Worm (Caenorhabditis elegans) whole organism, L1 larva: ENCODE results near the gene ptr-22.

ENCODE experiments used
- F16B12.6 ChIP-seq: fragments of 150-350 bp; optimal IDR thresholded peaks from 2 replicates; lab custom pipeline; 2014; ENCODE audit warnings: missing biosample characterization, missing genetic modification characterization
- aha-1 ChIP-seq: fragments of 150-350 bp; optimal IDR thresholded peaks from 2 replicates; lab custom pipeline; 2014; ENCODE audit warnings: missing biosample characterization, missing genetic modification characterization
- ama-1 ChIP-seq: fragments of 150-350 bp; optimal IDR thresholded peaks from 2 replicates; lab custom pipeline; 2014
- blmp-1 ChIP-seq: fragments of 150-350 bp; optimal IDR thresholded peaks from 2 replicates; lab custom pipeline; 2014; ENCODE audit warnings: missing biosample characterization, missing genetic modification characterization
- ceh-82 ChIP-seq, 3 experiments: fragments of 150-350 bp in 1 of 3; sonication (generic microtip) in 2 of 3; optimal IDR thresholded peaks; 2 replicates each; lab custom pipeline; 2014 to 2017; ENCODE audit warnings: missing biosample characterization in 3 of 3, missing genetic modification characterization in 3 of 3
- ceh-88 ChIP-seq: fragments of 200-800 bp; sonication (Bioruptor generic); IDR thresholded peaks from 2 replicates; pipeline ENCODE4 v1.3.6; 2022; ENCODE audit warnings: missing genetic modification characterization, missing compliant biosample characterization
- ceh-90 ChIP-seq: sonication (generic microtip); optimal IDR thresholded peaks from 2 replicates; lab custom pipeline; 2016; ENCODE audit warnings: missing genetic modification characterization, missing compliant biosample characterization
- ces-1 ChIP-seq: fragments of 150-350 bp; optimal IDR thresholded peaks from 2 replicates; lab custom pipeline; 2014; ENCODE audit warnings: missing biosample characterization, missing genetic modification reagents, missing genetic modification characterization
- egl-13 ChIP-seq: sonication (generic microtip); optimal IDR thresholded peaks from 2 replicates; lab custom pipeline; 2016; ENCODE audit warnings: missing genotype, missing genetic modification reagents, missing genetic modification characterization, missing compliant biosample characterization
- elt-3 ChIP-seq, 6 experiments: fragments of 150-350 bp in 1 of 6; sonication (generic microtip); optimal IDR thresholded peaks; 2 replicates each; lab custom pipeline; 2017 to 2018; ENCODE audit warnings: missing biosample characterization in 6 of 6, missing genetic modification characterization in 6 of 6, inconsistent platforms in 1 of 6
- fkh-4 ChIP-seq: sonication (generic microtip); optimal IDR thresholded peaks from 2 replicates; lab custom pipeline; 2016; ENCODE audit warnings: missing compliant biosample characterization, missing genetic modification characterization, borderline replicate concordance
- grh-1 ChIP-seq: fragments of 200-800 bp; sonication (Bioruptor generic); IDR thresholded peaks from 2 replicates; pipeline ENCODE4 v1.3.6; 2022; ENCODE audit warnings: missing genetic modification reagents, missing genetic modification characterization, missing compliant biosample characterization
- hlh-4 ChIP-seq: sonication (generic microtip); optimal IDR thresholded peaks from 2 replicates; lab custom pipeline; 2016; ENCODE audit warnings: mild to moderate bottlenecking, missing genetic modification characterization, missing compliant biosample characterization
- hpl-2 ChIP-seq: fragments of 150-350 bp; optimal IDR thresholded peaks from 2 replicates; lab custom pipeline; 2014; ENCODE audit warnings: missing biosample characterization, missing genetic modification reagents, missing genetic modification characterization
- lin-13 ChIP-seq: fragments of 150-350 bp; optimal IDR thresholded peaks from 2 replicates; lab custom pipeline; 2014; ENCODE audit warnings: missing biosample characterization, missing genetic modification reagents, missing genetic modification characterization
- lin-14 ChIP-seq: fragments of 200-800 bp; sonication (Bioruptor generic); optimal IDR thresholded peaks from 2 replicates; lab custom pipeline; 2018; ENCODE audit warnings: mild to moderate bottlenecking, missing genetic modification characterization, moderate library complexity, missing compliant biosample characterization
- lin-15B ChIP-seq: fragments of 150-350 bp; sonication (generic microtip); optimal IDR thresholded peaks from 3 replicates; lab custom pipeline; 2014; ENCODE audit warnings: missing biosample characterization, missing genetic modification characterization
- lin-35 ChIP-seq, 2 experiments: fragments of 150-350 bp; optimal IDR thresholded peaks; 2 replicates each; lab custom pipeline; 2014; ENCODE audit warnings: missing biosample characterization in 2 of 2, missing genetic modification characterization in 2 of 2, missing genetic modification reagents in 2 of 2
- lin-39 ChIP-seq: fragments of 150-350 bp; optimal IDR thresholded peaks from 2 replicates; lab custom pipeline; 2014; ENCODE audit warnings: missing biosample characterization, missing genetic modification reagents, missing genetic modification characterization
- lsy-2 ChIP-seq, 2 experiments: fragments of 150-350 bp; optimal IDR thresholded peaks; 2 replicates each; lab custom pipeline; 2014; ENCODE audit warnings: missing biosample characterization in 2 of 2, missing genetic modification characterization in 2 of 2
- mab-9 ChIP-seq: fragments of 200-800 bp; sonication (Bioruptor generic); IDR thresholded peaks from 2 replicates; pipeline ENCODE4 v1.3.6; 2022; ENCODE audit warnings: missing genetic modification reagents, missing genetic modification characterization, missing compliant biosample characterization
- nhr-12 ChIP-seq: sonication (generic microtip); optimal IDR thresholded peaks from 2 replicates; lab custom pipeline; 2017; ENCODE audit warnings: missing biosample characterization, missing genetic modification characterization
- nhr-20 ChIP-seq: sonication (generic microtip); optimal IDR thresholded peaks from 2 replicates; lab custom pipeline; 2016; ENCODE audit warnings: mild to moderate bottlenecking, missing genetic modification characterization, missing compliant biosample characterization
- nhr-237 ChIP-seq: fragments of 150-350 bp; optimal IDR thresholded peaks from 2 replicates; lab custom pipeline; 2014; ENCODE audit warnings: missing biosample characterization, missing genetic modification characterization
- nhr-71 ChIP-seq: sonication (generic microtip); optimal IDR thresholded peaks from 2 replicates; lab custom pipeline; 2016; ENCODE audit warnings: mild to moderate bottlenecking, missing genetic modification characterization, moderate library complexity, missing compliant biosample characterization
- nhr-76 ChIP-seq: sonication (generic microtip); optimal IDR thresholded peaks from 2 replicates; lab custom pipeline; 2017; ENCODE audit warnings: missing biosample characterization, missing genetic modification characterization
- nhr-84 ChIP-seq: sonication (generic microtip); optimal IDR thresholded peaks from 2 replicates; lab custom pipeline; 2017; ENCODE audit warnings: missing biosample characterization, missing genetic modification characterization
- nhr-85 ChIP-seq: sonication (generic microtip); peaks from one replicate; lab custom pipeline; 2016; ENCODE audit warnings: missing genetic modification characterization, inconsistent platforms, missing compliant biosample characterization
- nhr-90 ChIP-seq: sonication (generic microtip); optimal IDR thresholded peaks from 2 replicates; lab custom pipeline; 2016; ENCODE audit warnings: mild to moderate bottlenecking, missing genetic modification characterization, missing compliant biosample characterization; ENCODE audit not compliant: poor library complexity
- pag-3 ChIP-seq: sonication (generic microtip); optimal IDR thresholded peaks from 2 replicates; lab custom pipeline; 2017; ENCODE audit warnings: missing genetic modification characterization, mild to moderate bottlenecking, missing compliant biosample characterization, antibody characterized with exemption, borderline replicate concordance; ENCODE audit not compliant: insufficient read depth
- pax-3 ChIP-seq: fragments of 200-800 bp; sonication (Bioruptor generic); optimal IDR thresholded peaks from 2 replicates; lab custom pipeline; 2018; ENCODE audit warnings: mild to moderate bottlenecking, missing genetic modification characterization, moderate library complexity, missing compliant biosample characterization
- rnt-1 ChIP-seq: sonication (generic microtip); optimal IDR thresholded peaks from 2 replicates; lab custom pipeline; 2016; ENCODE audit warnings: mild to moderate bottlenecking, missing genetic modification characterization, moderate library complexity, missing compliant biosample characterization
- snu-23 ChIP-seq: sonication (generic microtip); optimal IDR thresholded peaks from 2 replicates; lab custom pipeline; 2016; ENCODE audit warnings: missing genetic modification characterization, missing compliant biosample characterization
- sox-4 ChIP-seq: sonication (generic microtip); optimal IDR thresholded peaks from 2 replicates; lab custom pipeline; 2016; ENCODE audit warnings: missing genetic modification characterization, missing compliant biosample characterization
- sup-37 ChIP-seq: fragments of 200-800 bp; sonication (Bioruptor generic); optimal IDR thresholded peaks from 2 replicates; lab custom pipeline; 2018; ENCODE audit warnings: mild to moderate bottlenecking, missing genetic modification characterization, missing compliant biosample characterization
- tbx-2 ChIP-seq: sonication (generic microtip); optimal IDR thresholded peaks from 2 replicates; lab custom pipeline; 2016; ENCODE audit warnings: missing genetic modification characterization, missing compliant biosample characterization
- unc-130 ChIP-seq: fragments of 150-350 bp; optimal IDR thresholded peaks from 2 replicates; lab custom pipeline; 2017; ENCODE audit warnings: missing biosample characterization, missing genetic modification characterization, inconsistent platforms
- unc-30 ChIP-seq: sonication (generic microtip); optimal IDR thresholded peaks from 2 replicates; lab custom pipeline; 2017; ENCODE audit warnings: missing biosample characterization, missing genetic modification characterization
- unc-62 ChIP-seq: fragments of 150-350 bp; optimal IDR thresholded peaks from 2 replicates; lab custom pipeline; 2014; ENCODE audit warnings: missing biosample characterization, missing genetic modification reagents, missing genetic modification characterization
- unc-86 ChIP-seq: sonication (generic microtip); optimal IDR thresholded peaks from 2 replicates; lab custom pipeline; 2016; ENCODE audit warnings: missing genetic modification characterization, missing compliant biosample characterization
- vab-15 ChIP-seq: sonication (generic microtip); optimal IDR thresholded peaks from 2 replicates; lab custom pipeline; 2017; ENCODE audit warnings: missing genotype, mild to moderate bottlenecking, missing genetic modification characterization, missing compliant biosample characterization
- zag-1 ChIP-seq: fragments of 150-350 bp; optimal IDR thresholded peaks from 2 replicates; lab custom pipeline; 2014; ENCODE audit warnings: missing biosample characterization, missing genetic modification characterization
- zip-4 ChIP-seq: fragments of 200-800 bp; sonication (Bioruptor generic); optimal IDR thresholded peaks from 2 replicates; lab custom pipeline; 2018; ENCODE audit warnings: mild to moderate bottlenecking, missing genetic modification characterization, moderate library complexity, missing compliant biosample characterization
- ztf-11 ChIP-seq, 2 experiments: sonication (generic microtip); optimal IDR thresholded peaks; 2 replicates each; lab custom pipeline; 2016 to 2017; ENCODE audit warnings: missing genetic modification characterization in 2 of 2, missing biosample characterization in 1 of 2, missing compliant biosample characterization in 1 of 2

ptr-22 gene

DNA sequence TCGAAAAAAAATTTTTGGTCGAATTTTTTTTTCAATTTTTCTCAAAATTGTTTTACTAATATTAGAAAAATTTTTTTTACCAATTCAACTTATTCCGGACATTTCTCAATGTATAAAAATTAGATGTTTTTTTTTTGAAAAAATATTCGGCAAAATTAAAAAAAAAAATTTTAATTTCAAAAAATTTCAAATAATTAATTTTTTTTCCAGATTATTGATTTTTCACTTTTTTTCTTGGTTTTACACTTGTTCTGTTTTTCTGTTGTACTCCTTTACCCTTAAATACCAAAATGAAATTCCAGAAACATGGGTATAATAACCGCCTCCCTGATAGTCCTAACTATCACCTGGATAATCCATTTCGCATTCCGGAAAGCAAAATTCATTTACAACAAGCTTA is 19.4 kb downstream of the ptr-22 start, which contains the start of gene cyp-42A1:
cyp-42A1 (plus strand) TSS at position 301 of the 400 bp plus-strand sequence.
- no peak for TF ChIP-seq sup-37 (GFP tag; lab: Kevin White, UChicago)
- TF ChIP-seq vab-15 (tag; lab: Kevin White, UChicago): no peak
- no peak for TF ChIP-seq hlh-4 (tag; lab: Kevin White, UChicago)
- no peak for TF ChIP-seq sox-4 (tag; lab: Kevin White, UChicago)
- TF ChIP-seq ceh-90 (tag; lab: Kevin White, UChicago): no peak
- no peak for TF ChIP-seq nhr-237 (tag; lab: Kevin White, UChicago)
- no peak for TF ChIP-seq lin-15B (tag; lab: Kevin White, UChicago)

DNA sequence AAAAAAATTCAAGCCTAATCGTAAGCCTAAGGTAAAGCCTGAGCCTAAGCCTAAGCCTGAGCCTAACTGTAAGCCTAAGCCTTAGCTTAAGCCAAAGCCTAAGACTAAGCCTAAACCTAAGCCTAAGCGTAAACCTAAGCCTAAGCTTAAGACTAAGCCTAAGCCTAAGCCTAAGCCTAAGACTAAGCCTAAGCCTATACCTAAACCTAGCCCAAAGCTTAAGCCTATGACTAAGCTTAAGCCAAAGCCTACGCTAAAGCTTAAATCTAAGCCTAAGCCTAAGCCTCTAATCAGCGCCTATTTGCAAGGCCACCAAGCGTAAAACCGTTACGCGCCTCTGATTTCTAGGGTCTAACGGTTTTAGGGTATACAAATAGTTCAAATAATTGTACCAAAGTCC is 21.5 kb downstream of the ptr-22 start:
- TF ChIP-seq nhr-237 (tag; lab: Kevin White, UChicago) (no peak), sox-4 (tag; lab: Kevin White, UChicago) (no peak), nhr-12 (no peak), mab-9 (no peak), lin-14 (GFP tag; lab: Kevin White, UChicago) (no peak), lsy-2 (tag; optimal IDR thresholded peaks at IDR 0.05; lab: Kevin White, UChicago) (no peak), zip-4 (GFP tag; lab: Kevin White, UChicago) (no peak)

ce11 chrV:18907519-18907918 is 23.7 kb downstream of the ptr-22 start:
- TF ChIP-seq snu-23 (GFP tag; lab: Kevin White, UChicago) (no peak), fkh-4 (no peak), nhr-84 (no peak), blmp-1 (tag; lab: Kevin White, UChicago) (peak; percentile 55)
- TF ChIP-seq, all 84 proteins: peak for 1

DNA sequence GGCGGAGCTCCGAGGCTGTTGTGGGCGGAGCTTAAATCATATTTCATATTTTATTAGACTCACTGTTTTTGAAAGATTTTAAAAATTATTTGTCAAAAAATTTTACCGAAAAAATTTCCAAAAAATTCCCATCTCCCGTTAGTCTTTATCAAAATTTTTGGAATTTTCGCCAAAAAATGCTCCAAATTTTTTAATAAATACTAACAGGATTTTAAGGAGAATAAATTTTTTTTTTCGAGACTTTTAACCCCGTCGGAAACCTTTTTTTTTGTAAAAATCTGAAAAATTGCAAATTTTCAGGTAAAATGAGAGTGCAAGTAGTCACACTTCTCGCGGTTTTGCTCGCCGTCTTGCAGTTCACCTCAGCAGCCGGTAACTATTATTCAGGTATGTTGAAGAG is 27.7 kb downstream of the ptr-22 start, which contains the start of gene mihp-2:
mihp-2 (plus strand) TSS at position 301 of the 400 bp plus-strand sequence.
- TF ChIP-seq unc-130 (tag; lab: Kevin White, UChicago) (no peak), elt-3 (tag; optimal IDR thresholded peaks at IDR 0.05; lab: Kevin White, UChicago) (no peak), mab-9 (no peak), lin-13 (GFP tag; lab: Kevin White, UChicago) (no peak), zag-1 (tag; lab: Kevin White, UChicago) (no peak), lin-35 (GFP tag; optimal IDR thresholded peaks at IDR 0.05; lab: Kevin White, UChicago) (no peak)

DNA sequence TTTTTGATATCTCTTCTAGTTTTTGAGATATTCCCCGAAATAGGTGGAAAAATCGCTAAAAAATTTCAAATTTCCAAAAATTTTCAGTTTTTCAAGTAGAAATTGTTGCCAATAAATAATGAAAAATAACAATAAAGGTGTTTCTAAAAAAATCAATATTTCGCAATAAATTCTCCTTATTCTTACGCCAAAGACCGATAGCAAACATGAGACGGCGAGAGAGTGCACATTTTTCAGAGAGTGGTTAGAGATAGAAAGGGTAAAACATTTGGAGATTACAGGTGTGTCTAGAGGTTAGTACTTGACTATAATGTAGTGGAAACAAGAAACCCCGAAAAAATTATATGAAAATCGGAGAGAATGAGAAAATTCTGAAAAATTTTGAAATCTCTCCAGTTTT is 29.6 kb downstream of the ptr-22 start:
- TF ChIP-seq pag-3 (tag; lab: Kevin White, UChicago) (no peak), unc-86 (no peak), rnt-1 (no peak), nhr-90 (tag; lab: Kevin White, UChicago) (peak; percentile 22), ztf-11 (tag; optimal IDR thresholded peaks at IDR 0.05; lab: Kevin White, UChicago) (no peak), mab-9 (no peak), nhr-85 (no peak), lin-39 (tag; lab: Kevin White, UChicago) (no peak), unc-30 (tag; lab: Kevin White, UChicago) (no peak), hpl-2 (GFP tag; lab: Kevin White, UChicago) (no peak), sup-37 (GFP tag; lab: Kevin White, UChicago) (no peak), grh-1 (GFP tag; lab: Robert Waterston, UW) (no peak), F16B12.6 (no peak), ceh-88 (GFP tag; lab: Robert Waterston, UW) (no peak), egl-13 (tag; lab: Kevin White, UChicago) (no peak), nhr-76 (tag; lab: Kevin White, UChicago) (no peak), vab-15 (tag; lab: Kevin White, UChicago) (no peak), nhr-237 (tag; lab: Kevin White, UChicago) (no peak), nhr-20 (tag; lab: Kevin White, UChicago) (peak; percentile 95), fkh-4 (no peak), lsy-2 (tag; optimal IDR thresholded peaks at IDR 0.05; lab: Kevin White, UChicago) (peak; percentile 4 to 18), unc-130 (tag; lab: Kevin White, UChicago) (no peak), ces-1 (GFP tag; lab: Kevin White, UChicago) (no peak), aha-1 (tag; lab: Kevin White, UChicago) (no peak), pax-3 (tag; lab: Kevin White, UChicago) (no peak), nhr-71 (tag; lab: Kevin White, UChicago) (peak; percentile 21), tbx-2 (tag; lab: Kevin White, UChicago) (no peak), ama-1 (lab: Kevin White, UChicago) (no peak), ceh-82 (tag; optimal IDR thresholded peaks at IDR 0.05; lab: Kevin White, UChicago) (no peak), unc-62 (no peak)
